Fruit fly (Drosophila melanogaster) whole organism, embryonic: ENCODE results near the gene CG5376.

Experiments
- Antp ChIP-seq: fragments of 200-800 bp; sonication (Bioruptor generic); optimal IDR thresholded peaks from 3 replicates; lab custom pipeline; 2016; ENCODE audit warnings: missing biosample characterization, missing genetic modification characterization
- Bdp1 ChIP-seq: fragments of 200-800 bp; sonication (Bioruptor generic); optimal IDR thresholded peaks from 3 replicates; lab custom pipeline; 2016; ENCODE audit warnings: missing biosample characterization, missing genetic modification characterization
- CG11247 ChIP-seq: fragments of 200-800 bp; sonication (Bioruptor generic); IDR thresholded peaks from 2 replicates; pipeline ENCODE4 v1.3.6; 2022; ENCODE audit warnings: missing biosample characterization, missing genetic modification characterization
- CG14014 ChIP-seq: fragments of 200-800 bp; sonication (Bioruptor generic); IDR thresholded peaks from 2 replicates; pipeline ENCODE4 v1.3.6; 2022; ENCODE audit warnings: missing biosample characterization, missing genetic modification characterization
- CG14710 ChIP-seq: fragments of 200-800 bp; sonication (Bioruptor generic); optimal IDR thresholded peaks from 3 replicates; lab custom pipeline; 2019; ENCODE audit warnings: missing biosample characterization, mild to moderate bottlenecking, missing genetic modification characterization, moderate library complexity
- CG1529 ChIP-seq: fragments of 200-800 bp; sonication (Bioruptor generic); optimal IDR thresholded peaks from 3 replicates; lab custom pipeline; 2018; ENCODE audit warnings: missing biosample characterization, missing genetic modification characterization
- CG1832 ChIP-seq: fragments of 200-800 bp; sonication (Bioruptor generic); optimal IDR thresholded peaks from 2 replicates; lab custom pipeline; 2017; ENCODE audit warnings: missing biosample characterization, mild to moderate bottlenecking, missing genetic modification characterization, inconsistent platforms
- CG2120 ChIP-seq: fragments of 200-800 bp; sonication (Bioruptor generic); optimal IDR thresholded peaks from 3 replicates; lab custom pipeline; 2016; ENCODE audit warnings: missing biosample characterization, missing genetic modification characterization
- CG2199 ChIP-seq: fragments of 200-800 bp; sonication (Bioruptor generic); IDR thresholded peaks from 3 replicates; pipeline ENCODE4 v1.3.6; 2022; ENCODE audit warnings: missing biosample characterization, missing genetic modification characterization
- CG2202 ChIP-seq: fragments of 200-800 bp; sonication (Bioruptor generic); optimal IDR thresholded peaks from 2 replicates; lab custom pipeline; 2018; ENCODE audit warnings: missing biosample characterization, mild to moderate bottlenecking, missing genetic modification characterization
- CG30403 ChIP-seq: fragments of 200-800 bp; sonication (Bioruptor generic); optimal IDR thresholded peaks from 3 replicates; lab custom pipeline; 2016; ENCODE audit warnings: missing biosample characterization, missing genetic modification characterization
- CG3726 ChIP-seq: fragments of 200-800 bp; sonication (Bioruptor generic); IDR thresholded peaks from 3 replicates; pipeline ENCODE4, ENCODE4 v1.3.6; 2022; ENCODE audit warnings: missing biosample characterization, missing genetic modification characterization
- CG3995 ChIP-seq: fragments of 200-800 bp; sonication (Bioruptor generic); optimal IDR thresholded peaks from 3 replicates; lab custom pipeline; 2016; ENCODE audit warnings: missing biosample characterization, missing genetic modification characterization
- CG5180 ChIP-seq: fragments of 200-800 bp; sonication (Bioruptor generic); optimal IDR thresholded peaks from 3 replicates; lab custom pipeline; 2017; ENCODE audit warnings: missing biosample characterization, missing genetic modification characterization, mild to moderate bottlenecking, moderate library complexity, missing genetic modification reagents
- CG5953 ChIP-seq: fragments of 200-800 bp; sonication (Bioruptor generic); IDR thresholded peaks from 2 replicates; pipeline ENCODE4 v1.3.6; 2022; ENCODE audit warnings: missing biosample characterization, missing genetic modification characterization
- D ChIP-seq, 2 experiments: fragments of 200-800 bp in 1 of 2; fragments of >200 bp in 1 of 2; sonication (Bioruptor generic) in 1 of 2; optimal IDR thresholded peaks; 2 replicates in 1 of 2; 3 replicates in 1 of 2; lab custom pipeline; 2017; ENCODE audit warnings: mild to moderate bottlenecking in 1 of 2, missing biosample characterization in 1 of 2, missing genetic modification characterization in 1 of 2, missing genetic modification reagents in 1 of 2
- Dad ChIP-seq: fragments of 200-800 bp; sonication (Bioruptor generic); optimal IDR thresholded peaks from 3 replicates; lab custom pipeline; 2016; ENCODE audit warnings: missing biosample characterization, missing genetic modification characterization
- Fer1 ChIP-seq: fragments of 200-800 bp; sonication (Bioruptor generic); optimal IDR thresholded peaks from 2 replicates; lab custom pipeline; 2017; ENCODE audit warnings: missing biosample characterization, mild to moderate bottlenecking, missing genetic modification characterization
- Gsc ChIP-seq: fragments of 200-800 bp; sonication (Bioruptor generic); IDR thresholded peaks from 2 replicates; pipeline ENCODE4 v1.3.6; 2022; ENCODE audit warnings: missing biosample characterization, missing genetic modification characterization
- HLH54F ChIP-seq: fragments of 200-800 bp; sonication (Bioruptor generic); optimal IDR thresholded peaks from 3 replicates; lab custom pipeline; 2016; ENCODE audit warnings: missing biosample characterization, missing genetic modification characterization
- Hr3 ChIP-seq: fragments of 200-800 bp; sonication (Bioruptor generic); optimal IDR thresholded peaks from 3 replicates; lab custom pipeline; 2016; ENCODE audit warnings: missing biosample characterization, missing genetic modification characterization
- Mes4 ChIP-seq: fragments of 200-800 bp; sonication (Bioruptor generic); optimal IDR thresholded peaks from 2 replicates; lab custom pipeline; 2016; ENCODE audit warnings: missing biosample characterization, missing genetic modification characterization
- Mrtf ChIP-seq: fragments of 200-800 bp; sonication (Bioruptor generic); IDR thresholded peaks from 3 replicates; pipeline ENCODE4 v1.3.6; 2022; ENCODE audit warnings: missing biosample characterization, missing genetic modification characterization
- Myb ChIP-seq: fragments of 200-800 bp; sonication (Bioruptor generic); optimal IDR thresholded peaks from 2 replicates; lab custom pipeline; 2016; ENCODE audit warnings: missing biosample characterization, missing genetic modification characterization
- Nf-YA ChIP-seq: fragments of 200-800 bp; sonication (Bioruptor generic); IDR thresholded peaks from 2 replicates; pipeline ENCODE4 v1.3.6; 2022; ENCODE audit warnings: missing biosample characterization, missing genetic modification characterization
- NfI ChIP-seq: fragments of 200-800 bp; sonication (Bioruptor generic); optimal IDR thresholded peaks from 3 replicates; lab custom pipeline; 2018; ENCODE audit warnings: missing biosample characterization, mild to moderate bottlenecking, missing genetic modification characterization, moderate library complexity
- Pdp1 ChIP-seq, 2 experiments: fragments of 200-800 bp; sonication (Bioruptor generic); optimal IDR thresholded peaks; 3 replicates each; lab custom pipeline; 2016; ENCODE audit warnings: missing biosample characterization in 2 of 2, missing genetic modification characterization in 2 of 2, mild to moderate bottlenecking in 1 of 2, moderate library complexity in 1 of 2
- Rx ChIP-seq: fragments of 200-800 bp; sonication (Bioruptor generic); IDR thresholded peaks from 2 replicates; pipeline ENCODE4 v1.3.6; 2022; ENCODE audit warnings: missing biosample characterization, missing genetic modification characterization
- bcd ChIP-seq: fragments of 200-800 bp; sonication (Bioruptor generic); optimal IDR thresholded peaks from 2 replicates; lab custom pipeline; 2017; ENCODE audit warnings: missing biosample characterization, mild to moderate bottlenecking, missing genetic modification characterization
- chinmo ChIP-seq: fragments of 200-800 bp; sonication (Bioruptor generic); IDR thresholded peaks from 4 replicates; pipeline ENCODE4 v1.3.6; 2022; ENCODE audit warnings: missing biosample characterization, missing genetic modification characterization; ENCODE audit not compliant: partially characterized antibody
- corto ChIP-seq: fragments of 200-800 bp; sonication (Bioruptor generic); optimal IDR thresholded peaks from 2 replicates; lab custom pipeline; 2016; ENCODE audit warnings: missing biosample characterization, mild to moderate bottlenecking, missing genetic modification characterization, moderate library complexity
- cwo ChIP-seq: fragments of 200-800 bp; sonication (Bioruptor generic); optimal IDR thresholded peaks from 3 replicates; lab custom pipeline; 2017; ENCODE audit warnings: missing biosample characterization, missing genetic modification characterization, mild to moderate bottlenecking, moderate library complexity, missing genetic modification reagents
- dmrt11E ChIP-seq: fragments of 200-800 bp; sonication (Bioruptor generic); optimal IDR thresholded peaks from 3 replicates; lab custom pipeline; 2018; ENCODE audit warnings: missing biosample characterization, mild to moderate bottlenecking, missing genetic modification characterization, moderate library complexity
- gsb ChIP-seq: fragments of 200-800 bp; sonication (Bioruptor generic); IDR thresholded peaks from 2 replicates; pipeline ENCODE4 v1.3.6; 2022; ENCODE audit warnings: missing biosample characterization, missing genetic modification characterization
- gt ChIP-seq: fragments of 200-800 bp; sonication (Bioruptor generic); IDR thresholded peaks from 2 replicates; pipeline ENCODE4 v1.3.6; 2022; ENCODE audit warnings: missing biosample characterization, missing genetic modification characterization
- hbn ChIP-seq: fragments of 200-800 bp; sonication (Bioruptor generic); IDR thresholded peaks from 2 replicates; pipeline ENCODE4 v1.3.6; 2022; ENCODE audit warnings: missing biosample characterization, missing genetic modification characterization; ENCODE audit not compliant: partially characterized antibody
- jigr1 ChIP-seq: fragments of 200-800 bp; sonication (Bioruptor generic); IDR thresholded peaks from 3 replicates; pipeline ENCODE4 v1.3.6; 2022; ENCODE audit warnings: missing biosample characterization, missing genetic modification characterization
- jumu ChIP-seq: fragments of 200-800 bp; sonication (Bioruptor generic); optimal IDR thresholded peaks from 3 replicates; lab custom pipeline; 2016; ENCODE audit warnings: missing biosample characterization, missing genetic modification characterization
- lab ChIP-seq: fragments of 200-800 bp; sonication (Bioruptor generic); optimal IDR thresholded peaks from 3 replicates; lab custom pipeline; 2017; ENCODE audit warnings: missing biosample characterization, missing genetic modification characterization, mild to moderate bottlenecking, moderate library complexity, missing genetic modification reagents
- luna ChIP-seq: fragments of 200-800 bp; sonication (Bioruptor generic); optimal IDR thresholded peaks from 2 replicates; lab custom pipeline; 2016; ENCODE audit warnings: missing biosample characterization, missing genetic modification characterization
- maf-S ChIP-seq: fragments of 200-800 bp; sonication (Bioruptor generic); optimal IDR thresholded peaks from 2 replicates; lab custom pipeline; 2016; ENCODE audit warnings: missing biosample characterization, missing genetic modification characterization
- nmo ChIP-seq: fragments of 200-800 bp; sonication (Bioruptor generic); optimal IDR thresholded peaks from 2 replicates; lab custom pipeline; 2018; ENCODE audit warnings: missing biosample characterization, mild to moderate bottlenecking, missing genetic modification characterization, moderate library complexity
- org-1 ChIP-seq: fragments of 200-800 bp; sonication (Bioruptor generic); optimal IDR thresholded peaks from 2 replicates; lab custom pipeline; 2017; ENCODE audit warnings: missing biosample characterization, missing genetic modification characterization
- otp ChIP-seq: fragments of 200-800 bp; sonication (Bioruptor generic); IDR thresholded peaks from 3 replicates; pipeline ENCODE4, ENCODE4 v1.3.6; 2022; ENCODE audit warnings: missing biosample characterization, missing genetic modification characterization
- pzg ChIP-seq: fragments of 200-800 bp; sonication (Bioruptor generic); optimal IDR thresholded peaks from 3 replicates; lab custom pipeline; 2018; ENCODE audit warnings: missing biosample characterization, mild to moderate bottlenecking, missing genetic modification characterization, moderate library complexity
- ranshi ChIP-seq: fragments of 200-800 bp; sonication (Bioruptor generic); IDR thresholded peaks from 2 replicates; pipeline ENCODE4 v1.3.6; 2022; ENCODE audit warnings: missing biosample characterization, missing genetic modification characterization
- rib ChIP-seq: fragments of 200-800 bp; sonication (Bioruptor generic); IDR thresholded peaks from 2 replicates; pipeline ENCODE4 v1.3.6; 2022; ENCODE audit warnings: missing biosample characterization, missing genetic modification characterization
- salm ChIP-seq: fragments of 200-800 bp; sonication (Bioruptor generic); optimal IDR thresholded peaks from 2 replicates; lab custom pipeline; 2018; ENCODE audit warnings: missing biosample characterization, mild to moderate bottlenecking, missing genetic modification characterization
- ssp ChIP-seq: fragments of 200-800 bp; sonication (Bioruptor generic); IDR thresholded peaks from 2 replicates; pipeline ENCODE4 v1.3.6; 2022; ENCODE audit warnings: missing biosample characterization, missing genetic modification characterization
- stwl ChIP-seq: fragments of 200-800 bp; sonication (Bioruptor generic); optimal IDR thresholded peaks from 3 replicates; lab custom pipeline; 2018; ENCODE audit warnings: missing biosample characterization, mild to moderate bottlenecking, missing genetic modification characterization, moderate library complexity
- trh ChIP-seq: fragments of 200-800 bp; sonication (Bioruptor generic); optimal IDR thresholded peaks from 2 replicates; lab custom pipeline; 2016; ENCODE audit warnings: missing biosample characterization, missing genetic modification characterization

The CG5376 gene

dm6 chr3R:22530305-22530704 lies 41.5 kb upstream of the CG5376 start, which contains the start of gene CG33099 (continued):
- TF ChIP-seq gt (GFP tag; lab: Robert Waterston, UW) (no peak), salm (tag; lab: Kevin White, UChicago) (no peak), Hr3 (GFP tag; lab: Kevin White, UChicago) (no peak), D (optimal IDR thresholded peaks at IDR 0.05; lab: Kevin White, UChicago) (no peak), D (GFP tag; optimal IDR thresholded peaks at IDR 0.05; lab: Kevin White, UChicago) (peak; percentile 15), maf-S (GFP tag; lab: Kevin White, UChicago) (peak; percentile 26), Myb (GFP tag; lab: Kevin White, UChicago) (no peak), pzg (GFP tag; lab: Kevin White, UChicago) (no peak), cwo (GFP tag; lab: Kevin White, UChicago) (no peak), otp (peak; percentile 61; the same call in 1 of the 3 replicates), dmrt11E (tag; lab: Kevin White, UChicago) (peak; percentile 31), luna (GFP tag; lab: Kevin White, UChicago) (no peak), CG3726 (GFP tag; lab: Robert Waterston, UW) (no peak), Bdp1 (no peak), Fer1 (GFP tag; lab: Kevin White, UChicago) (peak; percentile 71), CG2199 (no peak), NfI (no peak), ssp (GFP tag; lab: Robert Waterston, UW) (no peak), CG2202 (peak; percentile 43), Gsc (GFP tag; lab: Robert Waterston, UW) (no peak), jumu (GFP tag; lab: Kevin White, UChicago) (no peak), lab (GFP tag; lab: Kevin White, UChicago) (peak; percentile 77), CG5180 (GFP tag; lab: Kevin White, UChicago) (peak; percentile 56), trh (GFP tag; lab: Kevin White, UChicago) (no peak), bcd (peak; percentile 11), CG1832 (no peak), Antp (GFP tag; lab: Kevin White, UChicago) (peak; percentile 6), HLH54F (GFP tag; lab: Kevin White, UChicago) (no peak), CG14014 (peak; percentile 71; the same call in 1 of the 2 replicates), hbn (GFP tag; lab: Robert Waterston, UW) (no peak), CG3995 (GFP tag; lab: Kevin White, UChicago) (no peak), gsb (GFP tag; lab: Robert Waterston, UW) (no peak), corto (GFP tag; lab: Kevin White, UChicago) (no peak), Mrtf (GFP tag; lab: Robert Waterston, UW) (no peak), Rx (GFP tag; lab: Robert Waterston, UW) (no peak), CG1529 (GFP tag; lab: Kevin White, UChicago) (no peak), Mes4 (GFP tag; lab: Kevin White, UChicago) (no peak), nmo (no peak), CG5953 (GFP tag; lab: Robert Waterston, UW) (peak; percentile 14; the same call in 1 of the 2 replicates), CG2120 (GFP tag; lab: Kevin White, UChicago) (no peak), CG30403 (GFP tag; lab: Kevin White, UChicago) (no peak), CG14710 (peak; percentile 33), chinmo (GFP tag; lab: Robert Waterston, UW) (peak; percentile 35; the same call in 1 of the 4 replicates), rib (peak; percentile 44; the same call in 1 of the 2 replicates), org-1 (GFP tag; lab: Kevin White, UChicago) (peak; percentile 29), Pdp1 (GFP tag; optimal IDR thresholded peaks at IDR 0.05; lab: Kevin White, UChicago) (peak in 1 of 2 experiments; percentile 69), stwl (peak; percentile 0), Dad (GFP tag; lab: Kevin White, UChicago) (no peak), Nf-YA (no peak), CG11247 (no peak), jigr1 (GFP tag; lab: Robert Waterston, UW) (no peak), ranshi (GFP tag; lab: Robert Waterston, UW) (peak; percentile 12; the same call in 1 of the 2 replicates)
